Worm (Caenorhabditis elegans) whole organism, L4/young adult: ENCODE data around the gene ZK177.12.

Experiments used
- W03F9.2 ChIP-seq: fragments of 150-350 bp; optimal IDR thresholded peaks from 2 replicates; lab custom pipeline; 2014; ENCODE audit warnings: missing biosample characterization, missing genetic modification characterization
- dao-5 ChIP-seq: sonication (generic microtip); optimal IDR thresholded peaks from 2 replicates; lab custom pipeline; 2016; ENCODE audit warnings: missing genotype, missing genetic modification characterization, moderate library complexity, missing compliant biosample characterization
- him-1 ChIP-seq: sonication (generic microtip); optimal IDR thresholded peaks from 2 replicates; lab custom pipeline; 2016; ENCODE audit warnings: missing genotype, missing genetic modification reagents, missing genetic modification characterization, missing compliant biosample characterization

- TF ChIP-seq him-1 (tag; lab: Kevin White, UChicago) (no peak), W03F9.2 (tag; lab: Kevin White, UChicago) (no peak), dao-5 (tag; lab: Kevin White, UChicago) (no peak)
Measured at ce11 chrII:5517643-5518042, 3.9 kb upstream of the ZK177.12 start, which contains the start of gene ZK177.9.
